Fruit fly (Drosophila melanogaster) whole organism, embryonic: ENCODE measurements around the gene Rpp14b.

Experiments used
- ATbp ChIP-seq: fragments of 200-800 bp; sonication (Bioruptor generic); optimal IDR thresholded peaks from 2 replicates; lab custom pipeline; 2017; ENCODE audit warnings: missing biosample characterization, mild to moderate bottlenecking, missing genetic modification characterization, missing genetic modification reagents
- Ada2b ChIP-seq: fragments of 200-800 bp; sonication (Bioruptor generic); IDR thresholded peaks from 2 replicates; pipeline ENCODE4 v1.3.6; 2022; ENCODE audit warnings: missing biosample characterization, missing genetic modification characterization
- Bdp1 ChIP-seq: fragments of 200-800 bp; sonication (Bioruptor generic); optimal IDR thresholded peaks from 3 replicates; lab custom pipeline; 2016; ENCODE audit warnings: missing biosample characterization, missing genetic modification characterization
- CG10654 ChIP-seq: fragments of 200-800 bp; sonication (Bioruptor generic); optimal IDR thresholded peaks from 2 replicates; lab custom pipeline; 2016; ENCODE audit warnings: missing biosample characterization, missing genetic modification characterization
- CG11504 ChIP-seq: fragments of 200-800 bp; sonication (Bioruptor generic); optimal IDR thresholded peaks from 3 replicates; lab custom pipeline; 2019; ENCODE audit warnings: missing biosample characterization, mild to moderate bottlenecking, missing genetic modification characterization, moderate library complexity
- CG11560 ChIP-seq: fragments of 200-800 bp; sonication (Bioruptor generic); IDR thresholded peaks from 3 replicates; pipeline ENCODE4 v1.3.6; 2022; ENCODE audit warnings: missing biosample characterization, missing genetic modification characterization
- CG13287 ChIP-seq: fragments of 200-800 bp; sonication (Bioruptor generic); IDR thresholded peaks from 2 replicates; pipeline ENCODE4 v1.3.6; 2022; ENCODE audit warnings: missing biosample characterization, missing genetic modification characterization; ENCODE audit not compliant: partially characterized antibody
- CG13775 ChIP-seq: fragments of 200-800 bp; sonication (Bioruptor generic); optimal IDR thresholded peaks from 3 replicates; lab custom pipeline; 2017; ENCODE audit warnings: missing biosample characterization, mild to moderate bottlenecking, missing genetic modification characterization
- CG1602 ChIP-seq: fragments of 200-800 bp; sonication (Bioruptor generic); optimal IDR thresholded peaks from 3 replicates; lab custom pipeline; 2016; ENCODE audit warnings: missing biosample characterization, missing genetic modification characterization
- CG16863 ChIP-seq: fragments of 200-800 bp; sonication (Bioruptor generic); optimal IDR thresholded peaks from 3 replicates; lab custom pipeline; 2016; ENCODE audit warnings: missing biosample characterization, missing genetic modification characterization
- CG17802 ChIP-seq: fragments of 200-800 bp; sonication (Bioruptor generic); optimal IDR thresholded peaks from 2 replicates; lab custom pipeline; 2018; ENCODE audit warnings: missing biosample characterization, mild to moderate bottlenecking, missing genetic modification characterization, moderate library complexity
- CG2678 ChIP-seq: fragments of 200-800 bp; sonication (Bioruptor generic); optimal IDR thresholded peaks from 3 replicates; lab custom pipeline; 2019; ENCODE audit warnings: missing biosample characterization, mild to moderate bottlenecking, missing genetic modification characterization, moderate library complexity
- CG32772 ChIP-seq: fragments of 200-800 bp; sonication (Bioruptor generic); IDR thresholded peaks from 2 replicates; pipeline ENCODE4 v1.3.6; 2022; ENCODE audit warnings: missing biosample characterization, missing genetic modification characterization
- CG3838 ChIP-seq: fragments of 200-800 bp; sonication (Bioruptor generic); optimal IDR thresholded peaks from 3 replicates; lab custom pipeline; 2016; ENCODE audit warnings: missing biosample characterization, missing genetic modification characterization
- CG42726 ChIP-seq: fragments of 200-800 bp; sonication (Bioruptor generic); IDR thresholded peaks from 2 replicates; pipeline ENCODE4 v1.3.6; 2022; ENCODE audit warnings: missing biosample characterization, missing genetic modification characterization; ENCODE audit not compliant: partially characterized antibody
- CG4617 ChIP-seq: fragments of 200-800 bp; sonication (Bioruptor generic); optimal IDR thresholded peaks from 3 replicates; lab custom pipeline; 2016; ENCODE audit warnings: missing biosample characterization, missing genetic modification characterization, borderline replicate concordance
- CG6254 ChIP-seq: fragments of 200-800 bp; sonication (Bioruptor generic); optimal IDR thresholded peaks from 3 replicates; lab custom pipeline; 2017; ENCODE audit warnings: mild to moderate bottlenecking, missing biosample characterization, missing genetic modification reagents, missing genetic modification characterization
- CG6813 ChIP-seq: fragments of 200-800 bp; sonication (Bioruptor generic); optimal IDR thresholded peaks from 2 replicates; lab custom pipeline; 2017; ENCODE audit warnings: missing biosample characterization, missing genetic modification characterization, mild to moderate bottlenecking, moderate library complexity, missing genetic modification reagents
- CG7987 ChIP-seq: fragments of 200-800 bp; sonication (Bioruptor generic); optimal IDR thresholded peaks from 2 replicates; lab custom pipeline; 2018; ENCODE audit warnings: missing biosample characterization, mild to moderate bottlenecking, missing genetic modification characterization, moderate library complexity
- CG9727 ChIP-seq: fragments of 200-800 bp; sonication (Bioruptor generic); optimal IDR thresholded peaks from 3 replicates; lab custom pipeline; 2017; ENCODE audit warnings: missing biosample characterization, mild to moderate bottlenecking, missing genetic modification characterization
- Deaf1 ChIP-seq: fragments of 200-800 bp; optimal IDR thresholded peaks from 3 replicates; lab custom pipeline; 2019; ENCODE audit warnings: missing biosample characterization, mild to moderate bottlenecking, missing genetic modification characterization, moderate library complexity
- Ets65A ChIP-seq: fragments of 200-800 bp; sonication (Bioruptor generic); peaks from one replicate; lab custom pipeline; 2016; ENCODE audit warnings: missing biosample characterization, missing genetic modification characterization
- Fer1 ChIP-seq: fragments of 200-800 bp; sonication (Bioruptor generic); optimal IDR thresholded peaks from 2 replicates; lab custom pipeline; 2017; ENCODE audit warnings: missing biosample characterization, mild to moderate bottlenecking, missing genetic modification characterization
- HLH4C ChIP-seq: fragments of 200-800 bp; sonication (Bioruptor generic); IDR thresholded peaks from 3 replicates; pipeline ENCODE4 v1.3.6; 2022; ENCODE audit warnings: missing biosample characterization, missing genetic modification characterization; ENCODE audit not compliant: partially characterized antibody
- HmgZ ChIP-seq: fragments of 200-800 bp; sonication (Bioruptor generic); optimal IDR thresholded peaks from 2 replicates; lab custom pipeline; 2018; ENCODE audit warnings: missing biosample characterization, mild to moderate bottlenecking, missing genetic modification characterization
- MESR4 ChIP-seq: fragments of 200-800 bp; sonication (Bioruptor generic); optimal IDR thresholded peaks from 2 replicates; lab custom pipeline; 2018; ENCODE audit warnings: missing biosample characterization, mild to moderate bottlenecking, missing genetic modification characterization, moderate library complexity
- Mad ChIP-seq: fragments of 200-800 bp; sonication (Bioruptor generic); optimal IDR thresholded peaks from 2 replicates; lab custom pipeline; 2016; ENCODE audit warnings: missing biosample characterization, missing genetic modification characterization
- Max ChIP-seq: fragments of 200-800 bp; sonication (Bioruptor generic); optimal IDR thresholded peaks from 2 replicates; lab custom pipeline; 2016; ENCODE audit warnings: missing biosample characterization, mild to moderate bottlenecking, missing genetic modification characterization
- Meics ChIP-seq: fragments of 200-800 bp; sonication (Bioruptor generic); optimal IDR thresholded peaks from 2 replicates; lab custom pipeline; 2017; ENCODE audit warnings: missing biosample characterization, mild to moderate bottlenecking, missing genetic modification characterization
- Rfx ChIP-seq: fragments of 200-800 bp; sonication (Bioruptor generic); IDR thresholded peaks from 2 replicates; pipeline ENCODE4 v1.3.6; 2022; ENCODE audit warnings: missing biosample characterization, missing genetic modification characterization
- Scr ChIP-seq: fragments of 200-800 bp; sonication (Bioruptor generic); IDR thresholded peaks from 2 replicates; pipeline ENCODE4 v1.3.6; 2022; ENCODE audit warnings: missing biosample characterization, missing genetic modification characterization; ENCODE audit not compliant: partially characterized antibody
- Tbp ChIP-seq: fragments of >200 bp; optimal IDR thresholded peaks from 2 replicates; lab custom pipeline; 2018; ENCODE audit warnings: missing biosample characterization, missing genetic modification characterization
- Xbp1 ChIP-seq: fragments of 200-800 bp; sonication (Bioruptor generic); optimal IDR thresholded peaks from 3 replicates; lab custom pipeline; 2016; ENCODE audit warnings: missing biosample characterization, mild to moderate bottlenecking, missing genetic modification characterization
- abd-A ChIP-seq: fragments of 200-800 bp; sonication (Bioruptor generic); optimal IDR thresholded peaks from 3 replicates; lab custom pipeline; 2019; ENCODE audit warnings: missing biosample characterization, mild to moderate bottlenecking, missing genetic modification characterization, moderate library complexity
- al ChIP-seq: fragments of 200-800 bp; sonication (Bioruptor generic); IDR thresholded peaks from 2 replicates; pipeline ENCODE4 v1.3.6; 2022; ENCODE audit warnings: missing biosample characterization, missing genetic modification characterization
- amos ChIP-seq: fragments of 200-800 bp; sonication (Bioruptor generic); IDR thresholded peaks from 2 replicates; pipeline ENCODE4 v1.3.6; 2022; ENCODE audit warnings: missing biosample characterization, missing genetic modification characterization; ENCODE audit not compliant: partially characterized antibody
- ap ChIP-seq: fragments of 200-800 bp; sonication (Bioruptor generic); IDR thresholded peaks from 2 replicates; pipeline ENCODE4 v1.3.6; 2022; ENCODE audit warnings: missing biosample characterization, missing genetic modification characterization
- chif ChIP-seq, 2 experiments: fragments of 200-800 bp; sonication (Bioruptor generic); optimal IDR thresholded peaks; 3 replicates each; lab custom pipeline; 2016; ENCODE audit warnings: missing biosample characterization in 2 of 2, missing genetic modification characterization in 2 of 2
- fd96Cb ChIP-seq: fragments of 200-800 bp; sonication (Bioruptor generic); optimal IDR thresholded peaks from 2 replicates; lab custom pipeline; 2018; ENCODE audit warnings: missing biosample characterization, mild to moderate bottlenecking, missing genetic modification characterization, moderate library complexity
- hb ChIP-seq: fragments of 200-800 bp; sonication (Bioruptor generic); IDR thresholded peaks from 3 replicates; pipeline ENCODE4 v1.3.6; 2022; ENCODE audit warnings: missing biosample characterization, missing genetic modification characterization; ENCODE audit not compliant: partially characterized antibody
- ken ChIP-seq: fragments of 200-800 bp; sonication (Bioruptor generic); IDR thresholded peaks from 3 replicates; pipeline ENCODE4 v1.3.6; 2022; ENCODE audit warnings: missing biosample characterization, missing genetic modification characterization
- lola ChIP-seq, 3 experiments: fragments of >200 bp in 2 of 3; fragments of 200-800 bp in 1 of 3; sonication (Bioruptor generic) in 1 of 3; optimal IDR thresholded peaks; 2 replicates each; lab custom pipeline; 2017 to 2019; ENCODE audit warnings: missing biosample characterization in 3 of 3, missing genetic modification characterization in 3 of 3, mild to moderate bottlenecking in 1 of 3, moderate library complexity in 1 of 3
- nau ChIP-seq: fragments of 200-800 bp; sonication (Bioruptor generic); optimal IDR thresholded peaks from 3 replicates; lab custom pipeline; 2017; ENCODE audit warnings: missing biosample characterization, mild to moderate bottlenecking, missing genetic modification characterization, missing genetic modification reagents
- pan ChIP-seq, 4 experiments: fragments of >200 bp in 3 of 4; fragments of 200-800 bp in 1 of 4; sonication (Bioruptor generic) in 1 of 4; optimal IDR thresholded peaks in 3 of 4; IDR thresholded peaks in 1 of 4; 2 replicates each; pipeline versions ENCODE4 v1.3.6 to Lab custom; 2017 to 2022; ENCODE audit warnings: missing biosample characterization in 2 of 4, missing genetic modification characterization in 2 of 4, mixed read lengths in 1 of 4
- phol ChIP-seq: fragments of 200-800 bp; sonication (Bioruptor generic); optimal IDR thresholded peaks from 3 replicates; lab custom pipeline; 2018; ENCODE audit warnings: missing biosample characterization, mild to moderate bottlenecking, missing genetic modification characterization, moderate library complexity
- tll ChIP-seq, 2 experiments: fragments of 200-800 bp in 1 of 2; fragments of >200 bp in 1 of 2; sonication (Bioruptor generic) in 1 of 2; optimal IDR thresholded peaks; 2 replicates each; lab custom pipeline; 2017 to 2019; ENCODE audit warnings: missing biosample characterization in 2 of 2, missing genetic modification characterization in 2 of 2, mild to moderate bottlenecking in 1 of 2, moderate library complexity in 1 of 2
- twi ChIP-seq: fragments of 200-800 bp; optimal IDR thresholded peaks from 2 replicates; lab custom pipeline; 2019; ENCODE audit warnings: missing biosample characterization, mild to moderate bottlenecking, missing genetic modification characterization, moderate library complexity
- wdn ChIP-seq: fragments of 200-800 bp; sonication (Bioruptor generic); IDR thresholded peaks from 2 replicates; pipeline ENCODE4 v1.3.6; 2022; ENCODE audit warnings: missing biosample characterization, missing genetic modification characterization
- wek ChIP-seq: fragments of 200-800 bp; sonication (Bioruptor generic); optimal IDR thresholded peaks from 3 replicates; lab custom pipeline; 2018; ENCODE audit warnings: missing biosample characterization, mild to moderate bottlenecking, missing genetic modification characterization, moderate library complexity

Gene Rpp14b

DNA sequence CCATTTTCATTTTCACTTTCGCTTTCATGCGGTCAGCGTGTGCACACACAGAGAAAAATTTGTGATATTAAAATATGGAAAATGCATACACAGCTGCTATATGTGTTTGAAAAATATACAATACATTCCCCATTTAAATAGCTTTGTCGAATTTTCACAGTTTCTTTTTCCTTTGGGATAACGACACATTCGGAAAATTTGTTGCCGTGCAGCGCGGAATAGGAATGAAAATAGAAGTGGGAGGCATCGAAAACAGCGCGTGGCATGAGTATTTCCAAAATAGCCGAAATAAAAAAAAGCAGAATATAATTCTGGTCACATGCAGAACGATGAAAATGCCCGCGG lies 36.9 kb downstream of the Rpp14b start (continued):
- TF ChIP-seq Bdp1 (GFP tag; lab: Kevin White, UChicago), result peak; percentile 68
- TF ChIP-seq CG1602, result peak; percentile 73
- TF ChIP-seq CG6813 (GFP tag; lab: Kevin White, UChicago), result peak; percentile 77
- peak; percentile 80 to 86 for TF ChIP-seq chif (GFP tag; optimal IDR thresholded peaks at IDR 0.05; lab: Kevin White, UChicago)
- peak; percentile 76 for TF ChIP-seq CG3838 (GFP tag; lab: Kevin White, UChicago)
- peak; percentile 86 for TF ChIP-seq CG11504 (tag; lab: Kevin White, UChicago)
- peak; percentile 80 for TF ChIP-seq CG10654 (GFP tag; lab: Kevin White, UChicago)
- no peak for TF ChIP-seq tll (GFP tag; optimal IDR thresholded peaks at IDR 0.05; lab: Kevin White, UChicago)
- peak; percentile 14 for TF ChIP-seq MESR4 (GFP tag; lab: Kevin White, UChicago)
- peak; percentile 79 for TF ChIP-seq phol
- TF ChIP-seq Scr, result no peak
- no peak for TF ChIP-seq hb (GFP tag; lab: Robert Waterston, UW)
- peak; percentile 77 for TF ChIP-seq CG9727
- TF ChIP-seq CG2678 (tag; lab: Kevin White, UChicago), result peak; percentile 90
- TF ChIP-seq ap (GFP tag; lab: Robert Waterston, UW), result peak; percentile 78
- TF ChIP-seq lola (GFP tag; optimal IDR thresholded peaks at IDR 0.05; lab: Kevin White, UChicago), result peak in 1 of 3 experiments; percentile 59
- peak; percentile 79 for TF ChIP-seq HmgZ (tag; lab: Kevin White, UChicago)
- TF ChIP-seq CG16863 (GFP tag; lab: Kevin White, UChicago), result peak; percentile 79
- peak; percentile 59 for TF ChIP-seq CG17802 (tag; lab: Kevin White, UChicago)
- peak; percentile 49 for TF ChIP-seq Deaf1 (tag; lab: Kevin White, UChicago)
- TF ChIP-seq al (GFP tag; lab: Robert Waterston, UW), result peak; percentile 90
- peak; percentile 61 for TF ChIP-seq twi
- peak; percentile 92 for TF ChIP-seq CG7987 (GFP tag; lab: Kevin White, UChicago)
- peak; percentile 75 for TF ChIP-seq CG6254 (GFP tag; lab: Kevin White, UChicago)
- peak; percentile 73; the same call in 2 of the 3 replicates for TF ChIP-seq CG11560
- peak; percentile 91 for TF ChIP-seq Rfx (GFP tag; lab: Robert Waterston, UW)
- no peak for TF ChIP-seq amos (GFP tag; lab: Robert Waterston, UW)
- TF ChIP-seq abd-A (tag; lab: Kevin White, UChicago), result peak; percentile 35
- peak; percentile 48 for TF ChIP-seq CG4617 (GFP tag; lab: Kevin White, UChicago)
- TF ChIP-seq ken (GFP tag; lab: Robert Waterston, UW), result peak; percentile 79
- TF ChIP-seq Max (GFP tag; lab: Kevin White, UChicago), result peak; percentile 73
- no peak for TF ChIP-seq CG42726
- peak; percentile 52 for TF ChIP-seq wek (GFP tag; lab: Kevin White, UChicago)
- TF ChIP-seq CG13287, result no peak
- peak; percentile 89 for TF ChIP-seq Xbp1 (GFP tag; lab: Kevin White, UChicago)
- TF ChIP-seq CG13775 (GFP tag; lab: Kevin White, UChicago), result peak; percentile 65
- peak; percentile 97 for TF ChIP-seq Ets65A
- TF ChIP-seq wdn (GFP tag; lab: Robert Waterston, UW), result peak; percentile 86
- TF ChIP-seq Mad, result peak; percentile 74
- TF ChIP-seq Tbp, result no peak
- TF ChIP-seq ATbp (GFP tag; lab: Kevin White, UChicago), result peak; percentile 87
- TF ChIP-seq Meics (GFP tag; lab: Kevin White, UChicago), result peak; percentile 89
- TF ChIP-seq CG32772 (GFP tag; lab: Robert Waterston, UW), result peak; percentile 91
- TF ChIP-seq fd96Cb (tag; lab: Kevin White, UChicago), result peak; percentile 85
- TF ChIP-seq Ada2b, result peak; percentile 85
- peak; percentile 84 for TF ChIP-seq Fer1 (GFP tag; lab: Kevin White, UChicago)
- TF ChIP-seq nau (GFP tag; lab: Kevin White, UChicago), result peak; percentile 87
- no peak for TF ChIP-seq pan (optimal IDR thresholded peaks at IDR 0.05; lab: Kevin White, UChicago)
- peak in 1 of 2 experiments; percentile 86 for TF ChIP-seq pan (GFP tag; optimal IDR thresholded peaks at IDR 0.05 in 1 of 2, IDR thresholded peaks at IDR 0.05 in 1 of 2)
- no peak for TF ChIP-seq HLH4C (GFP tag; lab: Robert Waterston, UW)
